Worm (Caenorhabditis elegans): Measurements from ENCODE around the gene his-74.

The his-74 gene

ce11 chrV:12708305-12708704, 48.2 kb upstream of the his-74 start, which contains the start of gene R11D1.2:
R11D1.2 (plus strand) TSS chrV:12708605.
- TF ChIP-seq ets-4 (GFP tag; optimal IDR thresholded peaks at IDR 0.05) (no peak), hsf-1 (GFP tag; IDR thresholded peaks at IDR 0.05) (no peak), K11D2.4 (GFP tag; IDR thresholded peaks at IDR 0.05) (no peak), F57C9.4 (tag; optimal IDR thresholded peaks at IDR 0.05) (no peak), hrde-1 (tag; optimal IDR thresholded peaks at IDR 0.05; ENCODE audit: borderline replicate concordance) (no peak), Y67H2A.10 (GFP tag; conservative IDR thresholded peaks at IDR 0.05) (no peak), hlh-26 (GFP tag; conservative IDR thresholded peaks at IDR 0.05) (no peak), aptf-3 (GFP tag; IDR thresholded peaks at IDR 0.05) (no peak), nfyb-1 (GFP tag; IDR thresholded peaks at IDR 0.05) (no peak), T07F8.4 (tag; optimal IDR thresholded peaks at IDR 0.05) (no peak)

DNA sequence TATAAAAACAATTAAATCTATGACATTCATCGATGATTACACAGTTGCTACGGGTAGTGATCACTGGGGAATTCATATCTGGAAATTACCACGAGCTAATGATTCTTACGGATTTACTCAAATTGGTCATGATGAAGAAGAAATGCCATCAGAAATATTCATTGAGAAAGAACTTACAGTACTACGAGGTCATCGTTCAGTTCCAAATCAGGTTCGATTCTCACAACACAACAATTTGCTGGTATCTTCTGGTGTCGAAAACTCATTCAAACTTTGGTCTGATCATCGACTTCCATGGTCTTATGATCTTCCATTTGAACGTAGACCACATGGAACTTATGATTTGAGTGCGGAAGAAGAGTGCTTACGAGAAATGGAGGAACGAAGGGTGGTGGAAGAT, 46.4 kb upstream of the his-74 start:
- no peak for TF ChIP-seq madf-10 (tag; optimal IDR thresholded peaks at IDR 0.05)
- TF ChIP-seq nhr-179 (tag; optimal IDR thresholded peaks at IDR 0.05): no peak
- no peak for TF ChIP-seq C17E4.6 (GFP tag; IDR thresholded peaks at IDR 0.05)
- no peak for TF ChIP-seq F22D6.2 (tag; optimal IDR thresholded peaks at IDR 0.05)
- no peak for TF ChIP-seq F55B11.4 (tag; optimal IDR thresholded peaks at IDR 0.05; ENCODE audit: borderline replicate concordance, insufficient read depth)

ce11 chrV:12704077-12704476, 43.9 kb upstream of the his-74 start, which contains the start of gene R11D1.1:
R11D1.1 (plus strand) TSS chrV:12704377.
- TF ChIP-seq B0035.1 (tag; optimal IDR thresholded peaks at IDR 0.05): no peak
- no peak for TF ChIP-seq gei-17 (GFP tag; optimal IDR thresholded peaks at IDR 0.05)
- TF ChIP-seq nfya-1 (tag; optimal IDR thresholded peaks at IDR 0.05; ENCODE audit: borderline replicate concordance, insufficient read depth): no peak
- TF ChIP-seq nhr-90 (tag; optimal IDR thresholded peaks at IDR 0.05): no peak
- no peak for TF ChIP-seq hmg-1.2 (GFP tag; IDR thresholded peaks at IDR 0.05)
- TF ChIP-seq pha-4 (tag; optimal IDR thresholded peaks at IDR 0.05): no peak
- no peak for TF ChIP-seq B0019.2 (GFP tag; conservative IDR thresholded peaks at IDR 0.05)
- no peak for TF ChIP-seq repo-1 (tag; optimal IDR thresholded peaks at IDR 0.05)
- TF ChIP-seq F49E8.2 (tag; optimal IDR thresholded peaks at IDR 0.05; ENCODE audit: insufficient read depth): no peak
- TF ChIP-seq B0336.3 (GFP tag; IDR thresholded peaks at IDR 0.05): no peak
- TF ChIP-seq ztf-26 (tag; optimal IDR thresholded peaks at IDR 0.05): no peak
- no peak for TF ChIP-seq cebp-1 (GFP tag; IDR thresholded peaks at IDR 0.05)
- TF ChIP-seq cebp-1 (tag; optimal IDR thresholded peaks at IDR 0.05): no peak
- TF ChIP-seq ceh-79 (tag; optimal IDR thresholded peaks at IDR 0.05): no peak
- TF ChIP-seq bed-1 (GFP tag; IDR thresholded peaks at IDR 0.05): no peak
- no peak for TF ChIP-seq F10E7.11 (tag; optimal IDR thresholded peaks at IDR 0.05)

DNA sequence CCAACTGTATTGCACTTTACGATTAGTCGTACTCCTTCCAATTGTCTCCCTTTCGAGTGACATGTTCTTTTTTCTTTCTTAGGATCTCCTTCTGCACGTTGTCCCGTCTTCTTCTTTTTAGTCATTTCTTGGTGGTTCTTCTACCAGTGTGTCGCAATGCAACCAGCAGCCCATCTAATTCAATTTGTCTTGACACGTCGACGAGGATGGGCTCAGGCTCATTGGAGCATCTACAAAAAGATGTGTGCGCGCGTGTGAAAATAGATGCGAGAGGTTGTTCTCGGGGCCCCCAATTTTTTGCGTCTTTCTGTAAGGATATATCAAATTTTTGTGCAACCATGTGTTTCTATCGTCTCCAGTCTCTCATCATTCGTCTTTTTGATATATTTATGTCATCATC, 41.5 kb upstream of the his-74 start:
- TF ChIP-seq zim-3 (tag; optimal IDR thresholded peaks at IDR 0.05) (no peak), mcd-1 (GFP tag; IDR thresholded peaks at IDR 0.05) (no peak), Y56A3A.18 (GFP tag; IDR thresholded peaks at IDR 0.05) (no peak)

ce11 chrV:12697364-12697901, 37.3 kb upstream of the his-74 start, which contains the start of gene istr-1:
istr-1 (plus strand) TSS chrV:12697858.
- TF ChIP-seq attf-5 (GFP tag; optimal IDR thresholded peaks at IDR 0.05) (peak; percentile 44), nhr-80 (tag; optimal IDR thresholded peaks at IDR 0.05) (peak; percentile 23), cebp-1 (GFP tag; IDR thresholded peaks at IDR 0.05) (peak; percentile 92), cebp-1 (tag; optimal IDR thresholded peaks at IDR 0.05) (peak; percentile 98), B0019.2 (GFP tag; conservative IDR thresholded peaks at IDR 0.05) (no peak), mcd-1 (GFP tag; IDR thresholded peaks at IDR 0.05) (0 out of 2 replicates have a peak, but pooled peaks have one; percentile 29), F39B2.1 (GFP tag; IDR thresholded peaks at IDR 0.05) (no peak)

Measured in whole organism, young adult.